Fruit fly (Drosophila melanogaster) whole organism, embryonic: ENCODE data around the gene CG6481.

Experiments
- B-H2 ChIP-seq: fragments of 200-800 bp; sonication (Bioruptor generic); optimal IDR thresholded peaks from 2 replicates; lab custom pipeline; 2018; ENCODE audit warnings: missing biosample characterization, mild to moderate bottlenecking, missing genetic modification characterization
- CG10267 ChIP-seq: fragments of 200-800 bp; sonication (Bioruptor generic); optimal IDR thresholded peaks from 2 replicates; lab custom pipeline; 2018; ENCODE audit warnings: missing biosample characterization, mild to moderate bottlenecking, missing genetic modification characterization, moderate library complexity
- CG10274 ChIP-seq: fragments of 200-800 bp; sonication (Bioruptor generic); optimal IDR thresholded peaks from 3 replicates; lab custom pipeline; 2017; ENCODE audit warnings: missing biosample characterization, mild to moderate bottlenecking, missing genetic modification characterization
- CG10431 ChIP-seq: fragments of 200-800 bp; sonication (Bioruptor generic); optimal IDR thresholded peaks from 3 replicates; lab custom pipeline; 2018; ENCODE audit warnings: missing biosample characterization, mild to moderate bottlenecking, missing genetic modification characterization
- CG11695 ChIP-seq: fragments of 200-800 bp; sonication (Bioruptor generic); IDR thresholded peaks from 3 replicates; pipeline ENCODE4 v1.3.6; 2022; ENCODE audit warnings: missing biosample characterization, missing genetic modification characterization
- CG15269 ChIP-seq: fragments of 200-800 bp; sonication (Bioruptor generic); optimal IDR thresholded peaks from 2 replicates; lab custom pipeline; 2018; ENCODE audit warnings: missing biosample characterization, mild to moderate bottlenecking, missing genetic modification characterization, moderate library complexity
- CG16779 ChIP-seq: fragments of 200-800 bp; sonication (Bioruptor generic); IDR thresholded peaks from 2 replicates; pipeline ENCODE4 v1.3.6; 2022; ENCODE audit warnings: missing biosample characterization, missing genetic modification characterization
- CG17361 ChIP-seq: fragments of 200-800 bp; sonication (Bioruptor generic); IDR thresholded peaks from 3 replicates; pipeline ENCODE4 v1.3.6; 2022; ENCODE audit warnings: missing biosample characterization, missing genetic modification characterization
- CG2712 ChIP-seq: fragments of 200-800 bp; optimal IDR thresholded peaks from 3 replicates; lab custom pipeline; 2019; ENCODE audit warnings: missing biosample characterization, mild to moderate bottlenecking, missing genetic modification characterization, moderate library complexity
- CG33557 ChIP-seq: fragments of 200-800 bp; sonication (Bioruptor generic); optimal IDR thresholded peaks from 2 replicates; lab custom pipeline; 2019; ENCODE audit warnings: missing biosample characterization, mild to moderate bottlenecking, missing genetic modification characterization, moderate library complexity
- CG3407 ChIP-seq: fragments of 200-800 bp; sonication (Bioruptor generic); optimal IDR thresholded peaks from 2 replicates; lab custom pipeline; 2018; ENCODE audit warnings: missing biosample characterization, mild to moderate bottlenecking, missing genetic modification characterization
- CG3838 ChIP-seq: fragments of 200-800 bp; sonication (Bioruptor generic); optimal IDR thresholded peaks from 3 replicates; lab custom pipeline; 2016; ENCODE audit warnings: missing biosample characterization, missing genetic modification characterization
- CG4360 ChIP-seq: fragments of 200-800 bp; sonication (Bioruptor generic); IDR thresholded peaks from 2 replicates; pipeline ENCODE4 v1.3.6; 2022; ENCODE audit warnings: missing biosample characterization, missing genetic modification characterization
- CG4854 ChIP-seq: fragments of 200-800 bp; sonication (Bioruptor generic); optimal IDR thresholded peaks from 2 replicates; lab custom pipeline; 2016; ENCODE audit warnings: missing biosample characterization, missing genetic modification characterization, inconsistent platforms
- CG6765 ChIP-seq: fragments of 200-800 bp; sonication (Bioruptor generic); optimal IDR thresholded peaks from 3 replicates; lab custom pipeline; 2017; ENCODE audit warnings: missing biosample characterization, mild to moderate bottlenecking, missing genetic modification characterization
- CG7556 ChIP-seq: fragments of 200-800 bp; sonication (Bioruptor generic); optimal IDR thresholded peaks from 2 replicates; lab custom pipeline; 2017; ENCODE audit warnings: missing biosample characterization, mild to moderate bottlenecking, missing genetic modification characterization
- CG9817 ChIP-seq: fragments of 200-800 bp; sonication (Bioruptor generic); optimal IDR thresholded peaks from 2 replicates; lab custom pipeline; 2018; ENCODE audit warnings: missing biosample characterization, mild to moderate bottlenecking, missing genetic modification characterization, moderate library complexity
- Drgx ChIP-seq: fragments of 200-800 bp; sonication (Bioruptor generic); IDR thresholded peaks from 2 replicates; pipeline ENCODE4 v1.3.6; 2022; ENCODE audit warnings: missing biosample characterization, missing genetic modification characterization
- ERR ChIP-seq: fragments of 200-800 bp; sonication (Bioruptor generic); optimal IDR thresholded peaks from 2 replicates; lab custom pipeline; 2016; ENCODE audit warnings: missing biosample characterization, missing genetic modification characterization
- Gsc ChIP-seq: fragments of 200-800 bp; sonication (Bioruptor generic); IDR thresholded peaks from 2 replicates; pipeline ENCODE4 v1.3.6; 2022; ENCODE audit warnings: missing biosample characterization, missing genetic modification characterization
- HHEX ChIP-seq: fragments of 200-800 bp; sonication (Bioruptor generic); optimal IDR thresholded peaks from 3 replicates; lab custom pipeline; 2017; ENCODE audit warnings: missing biosample characterization, mild to moderate bottlenecking, missing genetic modification characterization, missing genetic modification reagents
- Hand ChIP-seq: fragments of 200-800 bp; sonication (Bioruptor generic); optimal IDR thresholded peaks from 2 replicates; lab custom pipeline; 2017; ENCODE audit warnings: mild to moderate bottlenecking, missing biosample characterization, missing genetic modification reagents, missing genetic modification characterization
- Kr ChIP-seq: fragments of 200-800 bp; sonication (Bioruptor generic); optimal IDR thresholded peaks from 2 replicates; lab custom pipeline; 2017; ENCODE audit warnings: missing biosample characterization, mild to moderate bottlenecking, missing genetic modification characterization
- Lhr ChIP-seq: fragments of 200-800 bp; sonication (Bioruptor generic); optimal IDR thresholded peaks from 3 replicates; lab custom pipeline; 2017; ENCODE audit warnings: mild to moderate bottlenecking, missing biosample characterization, missing genetic modification reagents, missing genetic modification characterization
- Nf-YC ChIP-seq: fragments of 200-800 bp; optimal IDR thresholded peaks from 3 replicates; lab custom pipeline; 2019; ENCODE audit warnings: missing biosample characterization, mild to moderate bottlenecking, missing genetic modification characterization, moderate library complexity
- Poxn ChIP-seq: fragments of 200-800 bp; sonication (Bioruptor generic); IDR thresholded peaks from 2 replicates; pipeline ENCODE4 v1.3.6; 2022; ENCODE audit warnings: missing biosample characterization, missing genetic modification characterization
- Ptx1 ChIP-seq: fragments of 200-800 bp; sonication (Bioruptor generic); IDR thresholded peaks from 2 replicates; pipeline ENCODE4 v1.3.6; 2022; ENCODE audit warnings: missing biosample characterization, missing genetic modification characterization
- Stat92E ChIP-seq, 3 experiments: fragments of >200 bp in 2 of 3; fragments of 200-800 bp in 1 of 3; sonication (Bioruptor generic) in 1 of 3; optimal IDR thresholded peaks; 2 replicates each; lab custom pipeline; 2017 to 2019; ENCODE audit warnings: missing biosample characterization in 3 of 3, missing genetic modification characterization in 3 of 3, mild to moderate bottlenecking in 1 of 3, moderate library complexity in 1 of 3
- Trl ChIP-seq, 3 experiments: fragments of >200 bp in 2 of 3; fragments of 200-800 bp in 1 of 3; sonication (Bioruptor generic) in 1 of 3; optimal IDR thresholded peaks; 2 replicates in 1 of 3; 3 replicates in 2 of 3; lab custom pipeline; 2016 to 2017; ENCODE audit warnings: missing biosample characterization in 1 of 3, missing genetic modification characterization in 1 of 3
- YL-1 ChIP-seq: fragments of 200-800 bp; sonication (Bioruptor generic); optimal IDR thresholded peaks from 3 replicates; lab custom pipeline; 2017; ENCODE audit warnings: missing biosample characterization, mild to moderate bottlenecking, missing genetic modification characterization
- abd-A ChIP-seq: fragments of 200-800 bp; sonication (Bioruptor generic); optimal IDR thresholded peaks from 3 replicates; lab custom pipeline; 2019; ENCODE audit warnings: missing biosample characterization, mild to moderate bottlenecking, missing genetic modification characterization, moderate library complexity
- bigmax ChIP-seq: fragments of 200-800 bp; sonication (Bioruptor generic); optimal IDR thresholded peaks from 2 replicates; lab custom pipeline; 2018; ENCODE audit warnings: missing biosample characterization, mild to moderate bottlenecking, missing genetic modification characterization
- corto ChIP-seq: fragments of 200-800 bp; sonication (Bioruptor generic); optimal IDR thresholded peaks from 2 replicates; lab custom pipeline; 2016; ENCODE audit warnings: missing biosample characterization, mild to moderate bottlenecking, missing genetic modification characterization, moderate library complexity
- cwo ChIP-seq: fragments of 200-800 bp; sonication (Bioruptor generic); optimal IDR thresholded peaks from 3 replicates; lab custom pipeline; 2017; ENCODE audit warnings: missing biosample characterization, missing genetic modification characterization, mild to moderate bottlenecking, moderate library complexity, missing genetic modification reagents
- gem ChIP-seq: fragments of 200-800 bp; sonication (Bioruptor generic); optimal IDR thresholded peaks from 2 replicates; lab custom pipeline; 2019; ENCODE audit warnings: missing biosample characterization, mild to moderate bottlenecking, missing genetic modification characterization, moderate library complexity
- mld ChIP-seq: fragments of 200-800 bp; sonication (Bioruptor generic); IDR thresholded peaks from 3 replicates; pipeline ENCODE4 v1.3.6; 2022; ENCODE audit warnings: missing biosample characterization, missing genetic modification characterization; ENCODE audit not compliant: partially characterized antibody
- nmo ChIP-seq: fragments of 200-800 bp; sonication (Bioruptor generic); optimal IDR thresholded peaks from 2 replicates; lab custom pipeline; 2018; ENCODE audit warnings: missing biosample characterization, mild to moderate bottlenecking, missing genetic modification characterization, moderate library complexity
- onecut ChIP-seq: fragments of 200-800 bp; sonication (Bioruptor generic); IDR thresholded peaks from 2 replicates; pipeline ENCODE4 v1.3.6; 2022; ENCODE audit warnings: missing biosample characterization, missing genetic modification characterization
- otp ChIP-seq: fragments of 200-800 bp; sonication (Bioruptor generic); IDR thresholded peaks from 3 replicates; pipeline ENCODE4, ENCODE4 v1.3.6; 2022; ENCODE audit warnings: missing biosample characterization, missing genetic modification characterization
- pfk ChIP-seq: fragments of 200-800 bp; sonication (Bioruptor generic); optimal IDR thresholded peaks from 2 replicates; lab custom pipeline; 2018; ENCODE audit warnings: missing biosample characterization, mild to moderate bottlenecking, missing genetic modification characterization, moderate library complexity
- prd ChIP-seq, 3 experiments: fragments of >200 bp in 2 of 3; fragments of 200-800 bp in 1 of 3; sonication (Bioruptor generic) in 1 of 3; optimal IDR thresholded peaks in 2 of 3; IDR thresholded peaks in 1 of 3; 2 replicates in 2 of 3; 3 replicates in 1 of 3; pipeline versions ENCODE4 v1.3.6 to Lab custom; 2017 to 2022; ENCODE audit warnings: missing biosample characterization in 1 of 3, missing genetic modification characterization in 1 of 3
- pum ChIP-seq: fragments of 200-800 bp; sonication (Bioruptor generic); optimal IDR thresholded peaks from 2 replicates; lab custom pipeline; 2016; ENCODE audit warnings: missing biosample characterization, missing genetic modification characterization
- sna ChIP-seq: fragments of 200-800 bp; sonication (Bioruptor generic); IDR thresholded peaks from 2 replicates; pipeline ENCODE4 v1.3.6; 2022; ENCODE audit warnings: missing biosample characterization, missing genetic modification characterization; ENCODE audit not compliant: partially characterized antibody
- tio ChIP-seq: fragments of 200-800 bp; sonication (Bioruptor generic); optimal IDR thresholded peaks from 2 replicates; lab custom pipeline; 2017; ENCODE audit warnings: missing biosample characterization, missing genetic modification characterization, inconsistent platforms
- trem ChIP-seq: fragments of 200-800 bp; optimal IDR thresholded peaks from 3 replicates; lab custom pipeline; 2019; ENCODE audit warnings: missing biosample characterization, mild to moderate bottlenecking, missing genetic modification characterization, moderate library complexity
- unpg ChIP-seq: fragments of 200-800 bp; sonication (Bioruptor generic); optimal IDR thresholded peaks from 3 replicates; lab custom pipeline; 2018; ENCODE audit warnings: missing biosample characterization, mild to moderate bottlenecking, missing genetic modification characterization, moderate library complexity
- vnd ChIP-seq: fragments of 200-800 bp; sonication (Bioruptor generic); IDR thresholded peaks from 3 replicates; pipeline ENCODE4 v1.3.6; 2022; ENCODE audit warnings: missing biosample characterization, missing genetic modification characterization; ENCODE audit not compliant: partially characterized antibody
- wor ChIP-seq: fragments of 200-800 bp; sonication (Bioruptor generic); IDR thresholded peaks from 2 replicates; pipeline ENCODE4 v1.3.6; 2022; ENCODE audit warnings: missing biosample characterization, missing genetic modification characterization
- yki ChIP-seq: fragments of >200 bp; optimal IDR thresholded peaks from 3 replicates; lab custom pipeline; 2018
- zf30C ChIP-seq: fragments of 200-800 bp; sonication (Bioruptor generic); optimal IDR thresholded peaks from 3 replicates; lab custom pipeline; 2018; ENCODE audit warnings: missing biosample characterization, mild to moderate bottlenecking, missing genetic modification characterization

CG6481 gene

dm6 chrX:18564984-18565383 lies 42.7 kb upstream of the CG6481 start (continued):
- TF ChIP-seq B-H2 (GFP tag; lab: Kevin White, UChicago) (no peak), bigmax (GFP tag; lab: Kevin White, UChicago) (no peak), CG10431 (GFP tag; lab: Kevin White, UChicago) (no peak), CG10274 (no peak), onecut (no peak), Trl (optimal IDR thresholded peaks at IDR 0.05; lab: Kevin White, UChicago) (no peak), Trl (GFP tag; optimal IDR thresholded peaks at IDR 0.05; lab: Kevin White, UChicago) (no peak), wor (no peak), CG3838 (GFP tag; lab: Kevin White, UChicago) (no peak), CG11695 (GFP tag; lab: Robert Waterston, UW) (no peak), CG3407 (GFP tag; lab: Kevin White, UChicago) (no peak), gem (peak; percentile 1), CG33557 (GFP tag; lab: Kevin White, UChicago) (no peak), pfk (no peak), Poxn (GFP tag; lab: Robert Waterston, UW) (no peak), unpg (GFP tag; lab: Kevin White, UChicago) (no peak), trem (tag; lab: Kevin White, UChicago) (no peak), YL-1 (GFP tag; lab: Kevin White, UChicago) (no peak), Ptx1 (GFP tag; lab: Robert Waterston, UW) (0 out of 2 replicates have a peak, but pooled peaks have one; percentile 29), corto (no peak), Gsc (GFP tag; lab: Robert Waterston, UW) (no peak), Lhr (GFP tag; lab: Kevin White, UChicago) (no peak), nmo (peak; percentile 3), otp (GFP tag; lab: Robert Waterston, UW) (no peak), pum (no peak), vnd (GFP tag; lab: Robert Waterston, UW) (no peak), Hand (GFP tag; lab: Kevin White, UChicago) (no peak), Nf-YC (tag; lab: Kevin White, UChicago) (no peak), cwo (GFP tag; lab: Kevin White, UChicago) (no peak), Drgx (GFP tag; lab: Robert Waterston, UW) (peak; percentile 55), Kr (GFP tag; lab: Kevin White, UChicago) (no peak), sna (GFP tag; lab: Robert Waterston, UW) (no peak), CG10267 (tag; lab: Kevin White, UChicago) (no peak), CG9817 (tag; lab: Kevin White, UChicago) (no peak), prd (optimal IDR thresholded peaks at IDR 0.05; lab: Kevin White, UChicago) (no peak), prd (GFP tag; IDR thresholded peaks at IDR 0.05; lab: Robert Waterston, UW) (no peak), zf30C (peak; percentile 43), CG4854 (GFP tag; lab: Kevin White, UChicago) (no peak), yki (lab: Kevin White, UChicago) (no peak), ERR (GFP tag; lab: Kevin White, UChicago) (no peak), tio (GFP tag; lab: Kevin White, UChicago) (no peak), CG2712 (tag; lab: Kevin White, UChicago) (no peak), CG4360 (no peak), mld (GFP tag; lab: Robert Waterston, UW) (no peak), CG6765 (no peak), CG16779 (GFP tag; lab: Robert Waterston, UW) (no peak), CG17361 (GFP tag; lab: Robert Waterston, UW) (no peak), CG7556 (no peak), CG15269 (tag; lab: Kevin White, UChicago) (no peak), Stat92E (GFP tag; optimal IDR thresholded peaks at IDR 0.05; lab: Kevin White, UChicago) (no peak), HHEX (GFP tag; lab: Kevin White, UChicago) (no peak), abd-A (tag; lab: Kevin White, UChicago) (no peak)
